Worm (Caenorhabditis elegans) whole organism, late embryonic: Measurements from ENCODE around the gene pcm-1.

Experiments
- dve-1 ChIP-seq: sonication (generic microtip); optimal IDR thresholded peaks from 2 replicates; lab custom pipeline; 2017; ENCODE audit warnings: antibody characterized with exemption, mild to moderate bottlenecking, missing genetic modification characterization, missing compliant biosample characterization
- pha-4 ChIP-seq: fragments of 150-350 bp; optimal IDR thresholded peaks from 2 replicates; lab custom pipeline; 2018; ENCODE audit warnings: missing biosample characterization, missing genetic modification reagents, missing genetic modification characterization
- pros-1 ChIP-seq: fragments of 150-350 bp; optimal IDR thresholded peaks from 2 replicates; lab custom pipeline; 2014; ENCODE audit warnings: missing biosample characterization, missing genetic modification reagents, missing genetic modification characterization
- tbx-7 ChIP-seq: sonication (generic microtip); optimal IDR thresholded peaks from 2 replicates; lab custom pipeline; 2016; ENCODE audit warnings: missing genotype, missing genetic modification characterization, missing compliant biosample characterization

DNA sequence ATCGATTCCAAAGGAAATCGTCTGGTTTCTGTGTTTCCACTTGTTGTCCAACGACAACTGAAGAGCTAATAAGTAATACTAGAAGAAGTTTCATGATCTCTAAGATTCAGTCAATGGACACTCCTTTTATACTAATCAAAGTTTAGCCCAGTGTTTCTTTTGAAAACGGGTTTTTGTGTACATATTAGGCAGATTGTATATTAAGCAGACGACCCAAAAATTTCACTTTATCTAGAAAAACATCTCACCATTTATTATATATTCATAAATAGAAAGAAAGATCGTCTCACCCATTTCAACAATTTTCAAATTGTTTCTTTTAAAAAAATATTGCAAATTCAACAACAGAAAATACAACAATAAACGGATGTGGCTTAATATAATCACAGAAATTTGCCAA, 23.1 kb upstream of the pcm-1 start, which contains the start of gene C10F3.7:
- TF ChIP-seq pha-4 (tag; lab: Kevin White, UChicago) (no peak), dve-1 (no peak), pros-1 (tag; lab: Kevin White, UChicago) (no peak), tbx-7 (no peak)
